Worm (Caenorhabditis elegans): ENCODE data around the gene F14F8.14.
"Not testable (repeated sequence)": the region's sequence is repeated elsewhere in the genome, so short reads cannot be mapped to it uniquely, and the experiment has no call there.

DNA sequence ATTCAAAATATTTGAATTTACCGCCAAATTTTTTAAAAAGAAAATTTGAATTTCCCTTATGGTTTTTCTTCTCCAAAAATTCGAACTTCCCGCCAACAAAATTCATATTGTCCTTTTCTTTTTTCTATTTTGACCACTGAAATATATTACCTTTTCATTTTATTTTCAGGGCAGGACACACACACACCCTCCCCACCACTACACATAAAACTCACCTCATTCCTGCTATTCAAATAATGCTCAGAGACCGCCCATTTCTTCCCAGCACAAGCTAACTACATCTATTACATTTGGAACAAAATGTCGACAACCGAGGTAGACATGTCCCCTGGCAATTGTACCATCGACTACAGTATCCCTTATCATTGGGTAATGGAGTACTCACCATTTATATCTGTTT lies 12.3 kb downstream of the F14F8.14 start, which contains the start of gene W06G6.15:
- TF ChIP-seq zag-1 (tag; optimal IDR thresholded peaks at IDR 0.05); nhr-41 (GFP tag; IDR thresholded peaks at IDR 0.05); fkh-10 (GFP tag; optimal IDR thresholded peaks at IDR 0.05); ces-1 (GFP tag; optimal IDR thresholded peaks at IDR 0.05): not testable (repeated sequence)

Data from whole organism, L4 larva.